Worm (Caenorhabditis elegans): ENCODE measurements around the gene T28A8.4.

- TF ChIP-seq ztf-11 (tag; optimal IDR thresholded peaks at IDR 0.05) (no peak), ZK546.5 (tag; optimal IDR thresholded peaks at IDR 0.05) (no peak), fos-1 (tag; optimal IDR thresholded peaks at IDR 0.05) (no peak), nhr-77 (tag; optimal IDR thresholded peaks at IDR 0.05) (no peak)
Measured at ce11 chrIII:13524021-13524420, 20.5 kb downstream of the T28A8.4 start, which contains the start of gene pod-1.
